Fruit fly (Drosophila melanogaster): ENCODE measurements around the gene Gr93b.
A peak's percentile ranks its signal among the peaks of the same experiment; 100 is the strongest.

Gr93b gene

dm6 chr3R:21835388-21836200, 8.0 kb downstream of the Gr93b start (continued):
- TF ChIP-seq Chrac-16 (GFP tag; optimal IDR thresholded peaks at IDR 0.05) (no peak), CG3847 (GFP tag; IDR thresholded peaks at IDR 0.05) (no peak), Scr (GFP tag; IDR thresholded peaks at IDR 0.05; ENCODE audit: partially characterized antibody) (no peak), CG4707 (GFP tag; optimal IDR thresholded peaks at IDR 0.05) (no peak), MESR4 (GFP tag; optimal IDR thresholded peaks at IDR 0.05) (no peak), D (optimal IDR thresholded peaks at IDR 0.05) (no peak), D (GFP tag; optimal IDR thresholded peaks at IDR 0.05) (no peak), dmrt11E (tag; optimal IDR thresholded peaks at IDR 0.05) (peak; percentile 65), Atf-2 (GFP tag; optimal IDR thresholded peaks at IDR 0.05) (no peak), D19A (tag; optimal IDR thresholded peaks at IDR 0.05) (no peak), CG3281 (GFP tag; optimal IDR thresholded peaks at IDR 0.05) (no peak), aop (GFP tag; IDR thresholded peaks at IDR 0.05) (no peak), slp2 (GFP tag; optimal IDR thresholded peaks at IDR 0.05) (no peak), Dad (GFP tag; optimal IDR thresholded peaks at IDR 0.05) (no peak), CG15696 (tag; optimal IDR thresholded peaks at IDR 0.05) (peak; percentile 34), esg (GFP tag; conservative IDR thresholded peaks at IDR 0.05) (no peak), exex (tag; optimal IDR thresholded peaks at IDR 0.05) (peak; percentile 25), fd3F (GFP tag; optimal IDR thresholded peaks at IDR 0.05) (no peak), vfl (GFP tag; optimal IDR thresholded peaks at IDR 0.05) (no peak), CG10979 (tag; optimal IDR thresholded peaks at IDR 0.05) (no peak), Lim3 (GFP tag; IDR thresholded peaks at IDR 0.05) (no peak), CG8089 (GFP tag; optimal IDR thresholded peaks at IDR 0.05) (no peak), Dbx (GFP tag; IDR thresholded peaks at IDR 0.05) (no peak), CG33213 (GFP tag; optimal IDR thresholded peaks at IDR 0.05) (no peak), usp (GFP tag; optimal IDR thresholded peaks at IDR 0.05) (no peak), E2f2 (GFP tag; IDR thresholded peaks at IDR 0.05) (no peak), CG7987 (GFP tag; optimal IDR thresholded peaks at IDR 0.05) (no peak), CG8765 (GFP tag; IDR thresholded peaks at IDR 0.05) (no peak), GATAe (GFP tag; conservative IDR thresholded peaks at IDR 0.05) (no peak), CG16779 (GFP tag; IDR thresholded peaks at IDR 0.05) (no peak), Sry-δ (GFP tag; optimal IDR thresholded peaks at IDR 0.05) (no peak), bsh (GFP tag; optimal IDR thresholded peaks at IDR 0.05) (no peak), CG9817 (tag; optimal IDR thresholded peaks at IDR 0.05) (no peak), Xrp1 (GFP tag; IDR thresholded peaks at IDR 0.05) (peak; percentile 10), CG10543 (GFP tag; optimal IDR thresholded peaks at IDR 0.05) (no peak), CG14965 (GFP tag; optimal IDR thresholded peaks at IDR 0.05; ENCODE audit: borderline replicate concordance) (no peak), Nf-YB (GFP tag; optimal IDR thresholded peaks at IDR 0.05) (peak; percentile 20), CG9609 (GFP tag; optimal IDR thresholded peaks at IDR 0.05) (no peak), Bgb (GFP tag; IDR thresholded peaks at IDR 0.05; ENCODE audit: partially characterized antibody) (no peak), peb (GFP tag; IDR thresholded peaks at IDR 0.05) (no peak), zen (tag; optimal IDR thresholded peaks at IDR 0.05) (no peak), CG15011 (GFP tag; optimal IDR thresholded peaks at IDR 0.05) (no peak), fd102C (GFP tag; optimal IDR thresholded peaks at IDR 0.05) (no peak), CG7357 (GFP tag; IDR thresholded peaks at IDR 0.05) (no peak), ara (GFP tag; IDR thresholded peaks at IDR 0.05) (no peak), CG3407 (GFP tag; optimal IDR thresholded peaks at IDR 0.05) (peak; percentile 7), fu2 (GFP tag; optimal IDR thresholded peaks at IDR 0.05) (no peak), dati (GFP tag; IDR thresholded peaks at IDR 0.05) (no peak), CG9932 (GFP tag; IDR thresholded peaks at IDR 0.05) (no peak), ap (GFP tag; IDR thresholded peaks at IDR 0.05) (no peak), CG17829 (tag; optimal IDR thresholded peaks at IDR 0.05) (no peak)
